Worm (Caenorhabditis elegans): ENCODE results near the gene tim-1.

tim-1 gene

ce11 chrIII:12259793-12260192, 9.8 kb upstream of the tim-1 start:
- TF ChIP-seq F26F4.8 (GFP tag; conservative IDR thresholded peaks at IDR 0.05) (0 out of 2 replicates have a peak, but pooled peaks have one; percentile 5), nhr-76 (tag; optimal IDR thresholded peaks at IDR 0.05) (no peak), set-16 (GFP tag; IDR thresholded peaks at IDR 0.05) (peak; percentile 56)

DNA sequence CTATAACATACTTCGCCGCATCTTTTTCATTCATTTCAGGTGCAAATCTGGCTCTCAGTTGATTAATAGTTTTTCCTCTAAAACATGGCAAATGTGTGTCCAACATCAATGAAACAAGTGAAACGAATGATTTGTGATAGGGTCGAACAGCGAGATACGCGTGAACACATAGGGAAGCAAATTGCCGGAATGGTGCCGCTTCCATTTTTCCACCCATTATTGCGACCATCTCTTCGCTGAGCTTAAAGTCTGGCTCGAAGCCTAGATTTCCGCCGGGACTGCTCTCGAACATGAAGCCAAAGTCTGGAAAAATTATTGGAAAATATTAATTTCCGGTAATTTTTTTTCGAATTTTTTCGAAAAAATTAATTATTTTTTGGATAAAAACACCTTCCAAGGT, 3.4 kb upstream of the tim-1 start:
- TF ChIP-seq ceh-44 (GFP tag; IDR thresholded peaks at IDR 0.05): no peak
- TF ChIP-seq aha-1 (tag): peak; percentile 91
- TF ChIP-seq zip-2 (tag; optimal IDR thresholded peaks at IDR 0.05): no peak

ce11 chrIII:12251178-12251577, 1.2 kb upstream of the tim-1 start:
- TF ChIP-seq ceh-82 (tag; optimal IDR thresholded peaks at IDR 0.05) (no peak), Y5F2A.4 (GFP tag; optimal IDR thresholded peaks at IDR 0.05) (no peak), T20F7.1 (GFP tag; optimal IDR thresholded peaks at IDR 0.05) (no peak), ztf-7 (tag; optimal IDR thresholded peaks at IDR 0.05) (no peak), D1046.2 (GFP tag; IDR thresholded peaks at IDR 0.05) (no peak), vab-7 (GFP tag; IDR thresholded peaks at IDR 0.05) (no peak), lin-1 (GFP tag; IDR thresholded peaks at IDR 0.05) (no peak), F10B5.3 (tag; optimal IDR thresholded peaks at IDR 0.05) (no peak), pha-4 (GFP tag; IDR thresholded peaks at IDR 0.05) (peak; percentile 12; the same call in 1 of the 2 replicates), pha-4 (tag; optimal IDR thresholded peaks at IDR 0.05) (no peak)

ce11 chrIII:12247329-12247728, 2.6 kb downstream of the tim-1 start:
- TF ChIP-seq F44E2.7 (GFP tag; IDR thresholded peaks at IDR 0.05): no peak
- TF ChIP-seq Y105C5A.15 (GFP tag; IDR thresholded peaks at IDR 0.05): no peak

ce11 chrIII:12245570-12245969, 4.4 kb downstream of the tim-1 start:
- TF ChIP-seq zip-11 (GFP tag; IDR thresholded peaks at IDR 0.05) (no peak), set-16 (GFP tag; IDR thresholded peaks at IDR 0.05) (peak; percentile 96), dmd-8 (GFP tag; IDR thresholded peaks at IDR 0.05) (no peak)

DNA sequence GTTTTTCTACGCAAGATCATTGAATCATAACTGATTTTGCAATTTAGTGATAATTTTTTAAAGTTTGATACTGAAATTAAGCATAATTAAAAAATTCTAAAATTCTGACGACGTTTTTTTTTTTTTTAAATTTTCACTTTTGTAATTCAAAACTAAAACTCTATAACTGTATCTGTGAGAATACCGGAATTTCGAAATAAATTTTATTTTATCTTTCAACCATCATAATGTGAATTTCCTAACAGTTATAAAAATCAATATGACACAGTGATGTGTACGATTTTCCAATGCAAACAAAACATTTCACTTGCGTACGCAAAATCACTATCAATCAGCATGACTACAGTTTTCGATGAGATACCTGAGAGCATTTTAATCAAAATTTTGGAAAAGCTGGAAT, 14.1 kb downstream of the tim-1 start, which contains the start of the genes grl-15 and fbxa-89:
Gene grl-15 (minus strand): TSS at position 101 of the 400 bp plus-strand sequence.
Gene fbxa-89 (plus strand): TSS at position 271 of the 400 bp plus-strand sequence.
- TF ChIP-seq lin-29 (GFP tag; IDR thresholded peaks at IDR 0.05) (no peak), aha-1 (tag) (peak; percentile 51), daf-16 (GFP tag; optimal IDR thresholded peaks at IDR 0.05) (no peak), daf-16 (tag; optimal IDR thresholded peaks at IDR 0.05) (peak; percentile 45), dve-1 (tag; optimal IDR thresholded peaks at IDR 0.05; ENCODE audit: insufficient read depth) (peak; percentile 34)

- TF ChIP-seq nhr-237 (tag; optimal IDR thresholded peaks at IDR 0.05) (no peak), aha-1 (tag) (peak; percentile 91)
Observed at ce11 chrIII:12235359-12235758, 14.6 kb downstream of the tim-1 start.

ce11 chrIII:12233493-12233892, 16.5 kb downstream of the tim-1 start:
- TF ChIP-seq zip-2 (tag; optimal IDR thresholded peaks at IDR 0.05) (no peak), pqm-1 (tag; optimal IDR thresholded peaks at IDR 0.05) (no peak), ceh-28 (tag; optimal IDR thresholded peaks at IDR 0.05) (no peak), daf-16 (GFP tag; optimal IDR thresholded peaks at IDR 0.05) (no peak), daf-16 (tag; optimal IDR thresholded peaks at IDR 0.05) (no peak), Y105C5A.15 (GFP tag; IDR thresholded peaks at IDR 0.05) (no peak), ctbp-1 (GFP tag; IDR thresholded peaks at IDR 0.05) (no peak), unc-39 (tag; optimal IDR thresholded peaks at IDR 0.05) (no peak), nhr-111 (GFP tag; optimal IDR thresholded peaks at IDR 0.05) (no peak), ZK546.5 (tag; optimal IDR thresholded peaks at IDR 0.05) (no peak), daf-12 (tag; optimal IDR thresholded peaks at IDR 0.05) (no peak), egl-27 (tag; optimal IDR thresholded peaks at IDR 0.05) (no peak), ceh-20 (GFP tag; IDR thresholded peaks at IDR 0.05) (no peak), ceh-32 (tag; optimal IDR thresholded peaks at IDR 0.05; ENCODE audit: poor library complexity) (no peak), mep-1 (tag; optimal IDR thresholded peaks at IDR 0.05) (no peak), zfp-3 (GFP tag; conservative IDR thresholded peaks at IDR 0.05) (no peak), nhr-42 (GFP tag; IDR thresholded peaks at IDR 0.05) (no peak), snpc-1.2 (GFP tag; IDR thresholded peaks at IDR 0.05) (no peak), nhr-28 (tag; optimal IDR thresholded peaks at IDR 0.05) (no peak), nhr-11 (tag; optimal IDR thresholded peaks at IDR 0.05) (no peak)

Data from whole organism, L4 larva.